Worm (Caenorhabditis elegans) whole organism, L2 larva: ENCODE results near the gene M70.5.

ENCODE experiments used
- R02D3.7 ChIP-seq: fragments of 150-350 bp; optimal IDR thresholded peaks from 2 replicates; lab custom pipeline; 2014; ENCODE audit warnings: missing biosample characterization, missing genetic modification characterization
- egl-27 ChIP-seq: sonication (generic microtip); optimal IDR thresholded peaks from 3 replicates; lab custom pipeline; 2017; ENCODE audit warnings: missing biosample characterization, missing genetic modification reagents, missing genetic modification characterization
- fos-1 ChIP-seq: fragments of 150-350 bp; optimal IDR thresholded peaks from 2 replicates; lab custom pipeline; 2014; ENCODE audit warnings: missing biosample characterization, missing genetic modification characterization
- nhr-11 ChIP-seq: fragments of 150-350 bp; optimal IDR thresholded peaks from 2 replicates; lab custom pipeline; 2014; ENCODE audit warnings: missing biosample characterization, missing genetic modification characterization
- unc-39 ChIP-seq: fragments of 150-350 bp; optimal IDR thresholded peaks from 2 replicates; lab custom pipeline; 2014; ENCODE audit warnings: missing biosample characterization, missing genetic modification characterization

ce11 chrIV:2222528-2222927 lies 52.9 kb downstream of the M70.5 start, which contains the start of gene fnip-2:
- TF ChIP-seq unc-39 (tag; lab: Kevin White, UChicago) (no peak), nhr-11 (no peak), fos-1 (tag; lab: Kevin White, UChicago) (no peak), R02D3.7 (tag; lab: Kevin White, UChicago) (no peak), egl-27 (tag; lab: Kevin White, UChicago) (no peak)
